Fruit fly (Drosophila melanogaster) whole organism, embryonic: Measurements from ENCODE around the gene CG4133.

Experiments used
- BEAF-32 ChIP-seq: fragments of 200-800 bp; sonication (Bioruptor generic); optimal IDR thresholded peaks from 3 replicates; lab custom pipeline; 2017; ENCODE audit warnings: missing biosample characterization, missing genetic modification characterization, mild to moderate bottlenecking, moderate library complexity, missing genetic modification reagents
- BtbVII ChIP-seq: fragments of 200-800 bp; sonication (Bioruptor generic); optimal IDR thresholded peaks from 3 replicates; lab custom pipeline; 2017; ENCODE audit warnings: missing biosample characterization, mild to moderate bottlenecking, missing genetic modification characterization
- CG10209 ChIP-seq: fragments of 200-800 bp; sonication (Bioruptor generic); optimal IDR thresholded peaks from 3 replicates; lab custom pipeline; 2017; ENCODE audit warnings: missing biosample characterization, mild to moderate bottlenecking, missing genetic modification characterization, missing genetic modification reagents
- CG10274 ChIP-seq: fragments of 200-800 bp; sonication (Bioruptor generic); optimal IDR thresholded peaks from 3 replicates; lab custom pipeline; 2017; ENCODE audit warnings: missing biosample characterization, mild to moderate bottlenecking, missing genetic modification characterization
- CG10979 ChIP-seq: fragments of 200-800 bp; sonication (Bioruptor generic); optimal IDR thresholded peaks from 2 replicates; lab custom pipeline; 2018; ENCODE audit warnings: missing biosample characterization, mild to moderate bottlenecking, missing genetic modification characterization, moderate library complexity
- CG11398 ChIP-seq: fragments of 200-800 bp; sonication (Bioruptor generic); optimal IDR thresholded peaks from 2 replicates; lab custom pipeline; 2016; ENCODE audit warnings: missing biosample characterization, missing genetic modification characterization
- CG12104 ChIP-seq: fragments of 200-800 bp; sonication (Bioruptor generic); optimal IDR thresholded peaks from 3 replicates; lab custom pipeline; 2016; ENCODE audit warnings: missing biosample characterization, missing genetic modification characterization
- CG13624 ChIP-seq: fragments of 200-800 bp; sonication (Bioruptor generic); optimal IDR thresholded peaks from 2 replicates; lab custom pipeline; 2016; ENCODE audit warnings: missing biosample characterization, missing genetic modification characterization
- CG14965 ChIP-seq: fragments of 200-800 bp; sonication (Bioruptor generic); optimal IDR thresholded peaks from 2 replicates; lab custom pipeline; 2016; ENCODE audit warnings: missing biosample characterization, missing genetic modification characterization, borderline replicate concordance
- CG1603 ChIP-seq: fragments of 200-800 bp; sonication (Bioruptor generic); optimal IDR thresholded peaks from 2 replicates; lab custom pipeline; 2019; ENCODE audit warnings: missing biosample characterization, mild to moderate bottlenecking, missing genetic modification characterization, moderate library complexity
- CG16815 ChIP-seq: fragments of 200-800 bp; sonication (Bioruptor generic); optimal IDR thresholded peaks from 3 replicates; lab custom pipeline; 2017; ENCODE audit warnings: missing biosample characterization, mild to moderate bottlenecking, missing genetic modification characterization
- CG17829 ChIP-seq: fragments of 200-800 bp; optimal IDR thresholded peaks from 2 replicates; lab custom pipeline; 2019; ENCODE audit warnings: missing biosample characterization, mild to moderate bottlenecking, missing genetic modification characterization, moderate library complexity
- CG2120 ChIP-seq: fragments of 200-800 bp; sonication (Bioruptor generic); optimal IDR thresholded peaks from 3 replicates; lab custom pipeline; 2016; ENCODE audit warnings: missing biosample characterization, missing genetic modification characterization
- CG2712 ChIP-seq: fragments of 200-800 bp; optimal IDR thresholded peaks from 3 replicates; lab custom pipeline; 2019; ENCODE audit warnings: missing biosample characterization, mild to moderate bottlenecking, missing genetic modification characterization, moderate library complexity
- CG34422 ChIP-seq: fragments of 200-800 bp; sonication (Bioruptor generic); IDR thresholded peaks from 3 replicates; pipeline ENCODE4 v1.3.6; 2022; ENCODE audit warnings: missing biosample characterization, missing genetic modification characterization
- CG3726 ChIP-seq: fragments of 200-800 bp; sonication (Bioruptor generic); IDR thresholded peaks from 3 replicates; pipeline ENCODE4, ENCODE4 v1.3.6; 2022; ENCODE audit warnings: missing biosample characterization, missing genetic modification characterization
- CG6765 ChIP-seq: fragments of 200-800 bp; sonication (Bioruptor generic); optimal IDR thresholded peaks from 3 replicates; lab custom pipeline; 2017; ENCODE audit warnings: missing biosample characterization, mild to moderate bottlenecking, missing genetic modification characterization
- CG9727 ChIP-seq: fragments of 200-800 bp; sonication (Bioruptor generic); optimal IDR thresholded peaks from 3 replicates; lab custom pipeline; 2017; ENCODE audit warnings: missing biosample characterization, mild to moderate bottlenecking, missing genetic modification characterization
- CkIIα-i1 ChIP-seq: fragments of 200-800 bp; sonication (Bioruptor generic); IDR thresholded peaks from 2 replicates; pipeline ENCODE4 v1.3.6; 2022; ENCODE audit warnings: missing biosample characterization, missing genetic modification characterization
- Dip3 ChIP-seq: fragments of 200-800 bp; sonication (Bioruptor generic); optimal IDR thresholded peaks from 3 replicates; lab custom pipeline; 2016; ENCODE audit warnings: missing biosample characterization, missing genetic modification characterization
- Fer3 ChIP-seq: fragments of 200-800 bp; sonication (Bioruptor generic); optimal IDR thresholded peaks from 2 replicates; lab custom pipeline; 2018; ENCODE audit warnings: missing biosample characterization, mild to moderate bottlenecking, missing genetic modification characterization, moderate library complexity
- GATAe ChIP-seq: fragments of 200-800 bp; sonication (Bioruptor generic); conservative IDR thresholded peaks from 2 replicates; pipeline ENCODE4 v1.3.6; 2022; ENCODE audit warnings: missing biosample characterization, missing genetic modification characterization
- Gug ChIP-seq: fragments of 200-800 bp; sonication (Bioruptor generic); IDR thresholded peaks from 4 replicates; pipeline ENCODE4 v1.3.6; 2022; ENCODE audit warnings: missing biosample characterization, missing genetic modification characterization
- HLH3B ChIP-seq: fragments of 200-800 bp; sonication (Bioruptor generic); IDR thresholded peaks from 2 replicates; pipeline ENCODE4 v1.3.6; 2022; ENCODE audit warnings: missing biosample characterization, missing genetic modification characterization
- HmgD ChIP-seq: fragments of 200-800 bp; sonication (Bioruptor generic); optimal IDR thresholded peaks from 3 replicates; lab custom pipeline; 2016; ENCODE audit warnings: missing biosample characterization, missing genetic modification characterization
- Hr51 ChIP-seq, 2 experiments: fragments of 200-800 bp; sonication (Bioruptor generic); optimal IDR thresholded peaks; 2 replicates in 1 of 2; 3 replicates in 1 of 2; lab custom pipeline; 2016 to 2018; ENCODE audit warnings: missing biosample characterization in 2 of 2, missing genetic modification characterization in 2 of 2, mild to moderate bottlenecking in 1 of 2, moderate library complexity in 1 of 2
- Lpt ChIP-seq: fragments of >200 bp; optimal IDR thresholded peaks from 2 replicates; lab custom pipeline; 2018; ENCODE audit warnings: missing biosample characterization, missing genetic modification characterization
- MBD-R2 ChIP-seq: fragments of 200-800 bp; sonication (Bioruptor generic); IDR thresholded peaks from 2 replicates; pipeline ENCODE4 v1.3.6; 2022; ENCODE audit warnings: missing biosample characterization, missing genetic modification characterization
- Nf-YC ChIP-seq: fragments of 200-800 bp; optimal IDR thresholded peaks from 3 replicates; lab custom pipeline; 2019; ENCODE audit warnings: missing biosample characterization, mild to moderate bottlenecking, missing genetic modification characterization, moderate library complexity
- Sry-β ChIP-seq: fragments of 200-800 bp; sonication (Bioruptor generic); optimal IDR thresholded peaks from 2 replicates; lab custom pipeline; 2018; ENCODE audit warnings: missing biosample characterization, mild to moderate bottlenecking, missing genetic modification characterization, moderate library complexity
- ato ChIP-seq: fragments of 200-800 bp; sonication (Bioruptor generic); IDR thresholded peaks from 2 replicates; pipeline ENCODE4 v1.3.6; 2022; ENCODE audit warnings: missing biosample characterization, missing genetic modification characterization; ENCODE audit not compliant: partially characterized antibody
- cg ChIP-seq: fragments of 200-800 bp; sonication (Bioruptor generic); optimal IDR thresholded peaks from 3 replicates; lab custom pipeline; 2019; ENCODE audit warnings: missing biosample characterization, mild to moderate bottlenecking, missing genetic modification characterization, moderate library complexity
- croc ChIP-seq: fragments of 200-800 bp; sonication (Bioruptor generic); conservative IDR thresholded peaks from 3 replicates; pipeline ENCODE4 v1.3.6; 2022; ENCODE audit warnings: missing biosample characterization, missing genetic modification characterization
- dati ChIP-seq: fragments of 200-800 bp; sonication (Bioruptor generic); IDR thresholded peaks from 2 replicates; pipeline ENCODE4 v1.3.6; 2022; ENCODE audit warnings: missing biosample characterization, missing genetic modification characterization
- exex ChIP-seq: fragments of 200-800 bp; sonication (Bioruptor generic); optimal IDR thresholded peaks from 4 replicates; lab custom pipeline; 2018; ENCODE audit warnings: missing biosample characterization, mild to moderate bottlenecking, missing genetic modification characterization, moderate library complexity
- fd102C ChIP-seq: fragments of 200-800 bp; sonication (Bioruptor generic); optimal IDR thresholded peaks from 2 replicates; lab custom pipeline; 2018; ENCODE audit warnings: missing biosample characterization, mild to moderate bottlenecking, missing genetic modification characterization, moderate library complexity
- fd64A ChIP-seq: fragments of 200-800 bp; sonication (Bioruptor generic); optimal IDR thresholded peaks from 3 replicates; lab custom pipeline; 2018; ENCODE audit warnings: missing biosample characterization, mild to moderate bottlenecking, missing genetic modification characterization
- grn ChIP-seq: fragments of 200-800 bp; sonication (Bioruptor generic); optimal IDR thresholded peaks from 3 replicates; lab custom pipeline; 2017; ENCODE audit warnings: missing biosample characterization, missing genetic modification characterization
- kni ChIP-seq: fragments of 200-800 bp; sonication (Bioruptor generic); optimal IDR thresholded peaks from 3 replicates; lab custom pipeline; 2017; ENCODE audit warnings: mild to moderate bottlenecking, missing biosample characterization, missing genetic modification reagents, missing genetic modification characterization
- mam ChIP-seq: fragments of 200-800 bp; sonication (Bioruptor generic); optimal IDR thresholded peaks from 3 replicates; lab custom pipeline; 2016; ENCODE audit warnings: missing biosample characterization, missing genetic modification characterization
- mirr ChIP-seq: fragments of 200-800 bp; sonication (Bioruptor generic); optimal IDR thresholded peaks from 3 replicates; lab custom pipeline; 2018; ENCODE audit warnings: missing biosample characterization, mild to moderate bottlenecking, missing genetic modification characterization
- nmo ChIP-seq: fragments of 200-800 bp; sonication (Bioruptor generic); optimal IDR thresholded peaks from 2 replicates; lab custom pipeline; 2018; ENCODE audit warnings: missing biosample characterization, mild to moderate bottlenecking, missing genetic modification characterization, moderate library complexity
- otp ChIP-seq: fragments of 200-800 bp; sonication (Bioruptor generic); IDR thresholded peaks from 3 replicates; pipeline ENCODE4, ENCODE4 v1.3.6; 2022; ENCODE audit warnings: missing biosample characterization, missing genetic modification characterization
- phol ChIP-seq: fragments of 200-800 bp; sonication (Bioruptor generic); optimal IDR thresholded peaks from 3 replicates; lab custom pipeline; 2018; ENCODE audit warnings: missing biosample characterization, mild to moderate bottlenecking, missing genetic modification characterization, moderate library complexity
- run ChIP-seq: fragments of 200-800 bp; sonication (Bioruptor generic); optimal IDR thresholded peaks from 3 replicates; lab custom pipeline; 2018; ENCODE audit warnings: missing biosample characterization, mild to moderate bottlenecking, missing genetic modification characterization
- sd ChIP-seq: fragments of 200-800 bp; sonication (Bioruptor generic); optimal IDR thresholded peaks from 3 replicates; lab custom pipeline; 2018; ENCODE audit warnings: missing biosample characterization, mild to moderate bottlenecking, missing genetic modification characterization, moderate library complexity
- shn ChIP-seq: fragments of 200-800 bp; sonication (Bioruptor generic); optimal IDR thresholded peaks from 3 replicates; lab custom pipeline; 2016; ENCODE audit warnings: missing biosample characterization, missing genetic modification characterization
- vvl ChIP-seq: fragments of 200-800 bp; sonication (Bioruptor generic); IDR thresholded peaks from 2 replicates; pipeline ENCODE4 v1.3.6; 2022; ENCODE audit warnings: missing biosample characterization, missing genetic modification characterization
- zfh1 ChIP-seq: fragments of 200-800 bp; sonication (Bioruptor generic); IDR thresholded peaks from 3 replicates; pipeline ENCODE4 v1.3.6; 2022; ENCODE audit warnings: missing biosample characterization, missing genetic modification characterization

CG4133 gene

DNA sequence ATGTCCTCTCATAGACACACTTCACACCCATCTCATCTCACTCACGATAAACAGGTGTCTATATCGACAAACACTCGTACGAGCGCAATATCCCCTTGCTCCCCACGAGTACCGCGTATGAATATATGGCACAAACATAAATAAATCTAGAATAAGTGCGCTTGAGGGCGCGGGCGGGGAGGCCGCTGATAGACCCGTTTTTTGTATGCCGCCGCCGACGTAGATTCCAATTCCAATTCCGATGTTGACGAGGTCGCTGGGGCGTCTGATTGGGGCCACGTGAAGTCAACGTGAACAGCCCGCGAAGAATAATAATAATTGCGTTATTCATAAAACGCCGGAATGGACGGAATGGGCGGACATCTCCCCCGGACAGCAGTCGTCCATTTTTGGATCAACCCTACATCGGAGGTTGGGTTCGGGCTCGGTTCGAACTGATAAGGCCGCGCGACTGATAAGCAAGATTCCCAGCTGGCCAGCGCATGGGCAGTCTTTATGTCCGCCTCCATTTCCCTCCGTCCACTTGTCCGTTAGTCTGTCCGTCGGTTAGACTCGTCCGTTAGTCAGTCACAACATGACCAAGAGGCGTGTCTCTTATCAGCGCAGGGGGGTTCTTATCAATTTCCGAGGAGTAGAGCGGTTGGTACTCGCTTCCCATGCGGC is 29.1 kb downstream of the CG4133 start:
- no peak for TF ChIP-seq Sry-β (GFP tag; lab: Kevin White, UChicago)
- TF ChIP-seq CkIIα-i1: no peak
- TF ChIP-seq Dip3 (GFP tag; lab: Kevin White, UChicago): no peak
- TF ChIP-seq zfh1 (GFP tag; lab: Robert Waterston, UW): 0 out of 3 replicates have a peak, but pooled peaks have one; percentile 30
- TF ChIP-seq CG10274: peak; percentile 71
- TF ChIP-seq MBD-R2 (GFP tag; lab: Robert Waterston, UW): peak; percentile 18; the same call in 1 of the 2 replicates
- no peak for TF ChIP-seq run (tag; lab: Kevin White, UChicago)
- no peak for TF ChIP-seq Lpt (GFP tag; lab: Kevin White, UChicago)
- TF ChIP-seq exex: peak; percentile 91
- no peak for TF ChIP-seq HmgD (GFP tag; lab: Kevin White, UChicago)
- TF ChIP-seq shn (GFP tag; lab: Kevin White, UChicago): no peak
- no peak; the same call in 1 of the 2 replicates for TF ChIP-seq vvl (GFP tag; lab: Robert Waterston, UW)
- no peak for TF ChIP-seq CG12104
- no peak for TF ChIP-seq CG10979
- peak; percentile 38 for TF ChIP-seq Fer3 (tag; lab: Kevin White, UChicago)
- TF ChIP-seq CG6765 (GFP tag; lab: Kevin White, UChicago): peak; percentile 28
- TF ChIP-seq CG2712 (tag; lab: Kevin White, UChicago): no peak
- no peak for TF ChIP-seq croc (GFP tag; lab: Robert Waterston, UW)
- peak; percentile 98 for TF ChIP-seq sd (tag; lab: Kevin White, UChicago)
- TF ChIP-seq Hr51 (GFP tag; optimal IDR thresholded peaks at IDR 0.05; lab: Kevin White, UChicago): no peak
- TF ChIP-seq BtbVII (GFP tag; lab: Kevin White, UChicago): peak; percentile 37
- TF ChIP-seq CG14965 (GFP tag; lab: Kevin White, UChicago): no peak
- no peak for TF ChIP-seq CG17829 (tag; lab: Kevin White, UChicago)
- no peak for TF ChIP-seq CG34422 (GFP tag; lab: Robert Waterston, UW)
- TF ChIP-seq CG2120: peak; percentile 6
- peak; percentile 93 for TF ChIP-seq mirr (GFP tag; lab: Kevin White, UChicago)
- no peak for TF ChIP-seq phol (tag; lab: Kevin White, UChicago)
- peak; percentile 16 for TF ChIP-seq Nf-YC (tag; lab: Kevin White, UChicago)
- no peak for TF ChIP-seq Gug
- no peak for TF ChIP-seq ato (GFP tag; lab: Robert Waterston, UW)
- TF ChIP-seq dati (GFP tag; lab: Robert Waterston, UW): no peak
- no peak for TF ChIP-seq otp (GFP tag; lab: Robert Waterston, UW)
- TF ChIP-seq CG1603 (tag; lab: Kevin White, UChicago): peak; percentile 26
- TF ChIP-seq fd64A (GFP tag; lab: Kevin White, UChicago): no peak
- no peak for TF ChIP-seq fd102C
- peak; percentile 26 for TF ChIP-seq cg (GFP tag; lab: Kevin White, UChicago)
- no peak for TF ChIP-seq CG16815
- TF ChIP-seq kni (GFP tag; lab: Kevin White, UChicago): no peak
- TF ChIP-seq grn: peak; percentile 73
- TF ChIP-seq CG13624 (GFP tag; lab: Kevin White, UChicago): peak; percentile 14
- TF ChIP-seq HLH3B: no peak
- peak; percentile 50 for TF ChIP-seq GATAe (GFP tag; lab: Robert Waterston, UW)
- no peak for TF ChIP-seq BEAF-32 (GFP tag; lab: Kevin White, UChicago)
- no peak for TF ChIP-seq mam (GFP tag; lab: Kevin White, UChicago)
- peak; percentile 24 for TF ChIP-seq CG11398 (GFP tag; lab: Kevin White, UChicago)
- no peak for TF ChIP-seq CG3726 (GFP tag; lab: Robert Waterston, UW)
- no peak for TF ChIP-seq nmo (GFP tag; lab: Kevin White, UChicago)
- TF ChIP-seq CG9727 (GFP tag; lab: Kevin White, UChicago): no peak
- peak; percentile 90 for TF ChIP-seq CG10209 (GFP tag; lab: Kevin White, UChicago)
